Fruit fly (Drosophila melanogaster): ENCODE measurements around the gene CG33796.

Gene CG33796

dm6 chr3L:16151742-16152141, 18.2 kb downstream of the CG33796 start:
- TF ChIP-seq Dfd (GFP tag; optimal IDR thresholded peaks at IDR 0.05): no peak

- peak; percentile 9 for TF ChIP-seq pan (optimal IDR thresholded peaks at IDR 0.05)
- TF ChIP-seq brk (GFP tag; optimal IDR thresholded peaks at IDR 0.05): peak; percentile 54
- peak; percentile 16 for TF ChIP-seq Jra (GFP tag; optimal IDR thresholded peaks at IDR 0.05)
- TF ChIP-seq Hr78 (GFP tag; optimal IDR thresholded peaks at IDR 0.05): no peak
- TF ChIP-seq N (GFP tag; optimal IDR thresholded peaks at IDR 0.05): no peak
- TF ChIP-seq h (GFP tag; optimal IDR thresholded peaks at IDR 0.05): peak; percentile 17
- peak; percentile 47 for TF ChIP-seq Hr83 (GFP tag; optimal IDR thresholded peaks at IDR 0.05; ENCODE audit: poor library complexity, severe bottlenecking)
- TF ChIP-seq CrebA (GFP tag; optimal IDR thresholded peaks at IDR 0.05; ENCODE audit: borderline replicate concordance): peak; percentile 44
Observed at dm6 chr3L:16150850-16151515, 18.9 kb downstream of the CG33796 start.

- TF ChIP-seq ey (GFP tag; optimal IDR thresholded peaks at IDR 0.05) (no peak), N (GFP tag; optimal IDR thresholded peaks at IDR 0.05) (no peak), CG32264 (GFP tag; optimal IDR thresholded peaks at IDR 0.05) (no peak), Mio (GFP tag; optimal IDR thresholded peaks at IDR 0.05) (no peak), h (GFP tag; optimal IDR thresholded peaks at IDR 0.05) (no peak), Myc (optimal IDR thresholded peaks at IDR 0.05) (no peak), br (GFP tag; optimal IDR thresholded peaks at IDR 0.05) (no peak), CG9705 (GFP tag; optimal IDR thresholded peaks at IDR 0.05) (no peak)
Observed at dm6 chr3L:16150161-16150538, 19.8 kb downstream of the CG33796 start.

- no peak for TF ChIP-seq rgr (GFP tag; optimal IDR thresholded peaks at IDR 0.05)
- no peak for TF ChIP-seq br (GFP tag; optimal IDR thresholded peaks at IDR 0.05)
- no peak for TF ChIP-seq dsf (GFP tag; optimal IDR thresholded peaks at IDR 0.05; ENCODE audit: borderline replicate concordance)
- no peak for TF ChIP-seq Dfd (GFP tag; optimal IDR thresholded peaks at IDR 0.05)
- no peak for TF ChIP-seq HLH106 (tag; optimal IDR thresholded peaks at IDR 0.05)
- TF ChIP-seq fru (GFP tag; optimal IDR thresholded peaks at IDR 0.05): peak; percentile 36
- TF ChIP-seq Hr83 (GFP tag; optimal IDR thresholded peaks at IDR 0.05; ENCODE audit: poor library complexity, severe bottlenecking): no peak
- no peak for TF ChIP-seq Vsx2 (GFP tag; optimal IDR thresholded peaks at IDR 0.05; ENCODE audit: partially characterized antibody)
- no peak for TF ChIP-seq CG9705 (GFP tag; optimal IDR thresholded peaks at IDR 0.05)
- peak; percentile 17 for TF ChIP-seq Sp1 (GFP tag; optimal IDR thresholded peaks at IDR 0.05)
- no peak for TF ChIP-seq N (GFP tag; optimal IDR thresholded peaks at IDR 0.05)
- TF ChIP-seq Hr78 (GFP tag; optimal IDR thresholded peaks at IDR 0.05): no peak
- no peak for TF ChIP-seq Mio (GFP tag; optimal IDR thresholded peaks at IDR 0.05)
- TF ChIP-seq dl (GFP tag; optimal IDR thresholded peaks at IDR 0.05; ENCODE audit: insufficient read depth in 1 of 2, partially characterized antibody in 2 of 2): peak in 1 of 2 experiments; percentile 42
- peak; percentile 26 for TF ChIP-seq woc (GFP tag; optimal IDR thresholded peaks at IDR 0.05)
- TF ChIP-seq h (GFP tag; optimal IDR thresholded peaks at IDR 0.05): peak; percentile 39
- no peak for TF ChIP-seq Jra (GFP tag; optimal IDR thresholded peaks at IDR 0.05)
- no peak for TF ChIP-seq Rel (GFP tag; optimal IDR thresholded peaks at IDR 0.05)
- TF ChIP-seq Rel (tag; optimal IDR thresholded peaks at IDR 0.05): peak; percentile 7
Observed at dm6 chr3L:16149418-16150160, 20.3 kb downstream of the CG33796 start.

- TF ChIP-seq br (GFP tag; optimal IDR thresholded peaks at IDR 0.05): no peak
- peak; percentile 2 for TF ChIP-seq Sp1 (GFP tag; optimal IDR thresholded peaks at IDR 0.05)
- peak; percentile 3 for TF ChIP-seq Jra (GFP tag; optimal IDR thresholded peaks at IDR 0.05)
- TF ChIP-seq Dfd (GFP tag; optimal IDR thresholded peaks at IDR 0.05): no peak
- TF ChIP-seq dmrt93B (GFP tag; optimal IDR thresholded peaks at IDR 0.05): peak; percentile 1
- no peak for TF ChIP-seq Vsx2 (GFP tag; optimal IDR thresholded peaks at IDR 0.05; ENCODE audit: partially characterized antibody)
- TF ChIP-seq usp (GFP tag; optimal IDR thresholded peaks at IDR 0.05): no peak
- peak; percentile 24 for TF ChIP-seq tai (GFP tag; optimal IDR thresholded peaks at IDR 0.05)
- peak; percentile 51 for TF ChIP-seq brk (GFP tag; optimal IDR thresholded peaks at IDR 0.05)
- no peak for TF ChIP-seq HLH106 (tag; optimal IDR thresholded peaks at IDR 0.05)
- peak; percentile 31 for TF ChIP-seq h (GFP tag; optimal IDR thresholded peaks at IDR 0.05)
- no peak for TF ChIP-seq jim (GFP tag; optimal IDR thresholded peaks at IDR 0.05)
- no peak for TF ChIP-seq CrebA (GFP tag; optimal IDR thresholded peaks at IDR 0.05; ENCODE audit: borderline replicate concordance)
- no peak for TF ChIP-seq Dif (GFP tag; optimal IDR thresholded peaks at IDR 0.05; ENCODE audit: partially characterized antibody)
- TF ChIP-seq foxo (GFP tag; optimal IDR thresholded peaks at IDR 0.05): peak in 1 of 2 experiments; percentile 37
- no peak for TF ChIP-seq CG9705 (GFP tag; optimal IDR thresholded peaks at IDR 0.05)
- TF ChIP-seq Hr78 (GFP tag; optimal IDR thresholded peaks at IDR 0.05): no peak
- TF ChIP-seq Mio (GFP tag; optimal IDR thresholded peaks at IDR 0.05): no peak
- peak; percentile 1 for TF ChIP-seq woc (GFP tag; optimal IDR thresholded peaks at IDR 0.05)
- TF ChIP-seq Myc (optimal IDR thresholded peaks at IDR 0.05): no peak
- peak; percentile 47 for TF ChIP-seq psq (GFP tag; optimal IDR thresholded peaks at IDR 0.05)
- TF ChIP-seq sage (GFP tag; optimal IDR thresholded peaks at IDR 0.05): no peak
- TF ChIP-seq Hnf4 (GFP tag; optimal IDR thresholded peaks at IDR 0.05): peak; percentile 10
- peak; percentile 32 for TF ChIP-seq fru (GFP tag; optimal IDR thresholded peaks at IDR 0.05)
- peak; percentile 20 for TF ChIP-seq ey (GFP tag; optimal IDR thresholded peaks at IDR 0.05)
Observed at dm6 chr3L:16147819-16148236, 22.1 kb downstream of the CG33796 start.
